Fruit fly (Drosophila melanogaster): ENCODE data around the gene Pex23.

DNA sequence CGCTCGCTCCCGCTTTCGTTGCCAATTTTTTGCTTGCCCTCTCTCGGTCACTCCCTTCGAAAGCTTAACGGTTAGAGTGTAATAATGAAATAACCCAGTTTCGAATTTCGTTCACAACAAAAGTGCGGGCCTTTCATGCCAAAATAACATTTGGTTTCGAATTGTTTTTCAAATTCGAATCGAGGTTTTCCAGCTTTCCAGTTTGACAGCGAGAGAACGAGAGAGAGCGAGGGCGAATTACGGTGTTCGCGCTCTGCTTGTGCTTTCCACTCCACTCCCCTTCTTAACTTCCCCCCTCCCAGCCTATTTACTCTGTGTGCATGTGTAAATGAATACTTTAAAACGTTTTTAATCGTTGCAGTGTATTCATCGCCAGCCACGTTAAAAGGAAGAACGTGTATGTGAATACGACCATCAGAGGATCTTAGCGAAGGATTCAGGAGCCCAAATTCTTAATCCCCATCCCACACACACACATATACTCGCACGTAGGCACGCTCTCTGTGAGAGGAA, 46.7 kb upstream of the Pex23 start:
- no peak for TF ChIP-seq Crg-1 (GFP tag; optimal IDR thresholded peaks at IDR 0.05)
- no peak for TF ChIP-seq Hr96 (GFP tag; optimal IDR thresholded peaks at IDR 0.05)
- TF ChIP-seq CG12768 (GFP tag; optimal IDR thresholded peaks at IDR 0.05) = no peak
- peak; percentile 93 for TF ChIP-seq pad (GFP tag; optimal IDR thresholded peaks at IDR 0.05)
- no peak for TF ChIP-seq CG7045 (GFP tag; optimal IDR thresholded peaks at IDR 0.05)
- no peak for TF ChIP-seq Mnt (GFP tag; optimal IDR thresholded peaks at IDR 0.05)
- no peak for TF ChIP-seq CG1620 (GFP tag; optimal IDR thresholded peaks at IDR 0.05)
- TF ChIP-seq kay (GFP tag; ENCODE audit: borderline replicate concordance) = no peak
- TF ChIP-seq cnc (optimal IDR thresholded peaks at IDR 0.05) = no peak
- no peak for TF ChIP-seq tj (GFP tag; optimal IDR thresholded peaks at IDR 0.05)
- no peak for TF ChIP-seq CG5204 (GFP tag; optimal IDR thresholded peaks at IDR 0.05)
